Fruit fly (Drosophila melanogaster) whole organism, embryonic: ENCODE results near the gene Sgp.

Experiments used
- CG10979 ChIP-seq: fragments of 200-800 bp; sonication (Bioruptor generic); optimal IDR thresholded peaks from 2 replicates; lab custom pipeline; 2018; ENCODE audit warnings: missing biosample characterization, mild to moderate bottlenecking, missing genetic modification characterization, moderate library complexity
- CG12155 ChIP-seq: fragments of 200-800 bp; sonication (Bioruptor generic); optimal IDR thresholded peaks from 3 replicates; lab custom pipeline; 2016; ENCODE audit warnings: missing biosample characterization, missing genetic modification characterization
- CG1603 ChIP-seq: fragments of 200-800 bp; sonication (Bioruptor generic); optimal IDR thresholded peaks from 2 replicates; lab custom pipeline; 2019; ENCODE audit warnings: missing biosample characterization, mild to moderate bottlenecking, missing genetic modification characterization, moderate library complexity
- CG16813 ChIP-seq: fragments of 200-800 bp; sonication (Bioruptor generic); IDR thresholded peaks from 3 replicates; pipeline ENCODE4 v1.3.6; 2022; ENCODE audit warnings: missing biosample characterization, missing genetic modification characterization; ENCODE audit not compliant: partially characterized antibody
- CG18599 ChIP-seq: fragments of 200-800 bp; sonication (Bioruptor generic); optimal IDR thresholded peaks from 3 replicates; lab custom pipeline; 2017; ENCODE audit warnings: missing biosample characterization, missing genetic modification characterization, mild to moderate bottlenecking, moderate library complexity, missing genetic modification reagents
- CG2129 ChIP-seq: fragments of 200-800 bp; sonication (Bioruptor generic); IDR thresholded peaks from 2 replicates; pipeline ENCODE4 v1.3.6; 2022; ENCODE audit warnings: missing biosample characterization, missing genetic modification characterization; ENCODE audit not compliant: partially characterized antibody
- CG3726 ChIP-seq: fragments of 200-800 bp; sonication (Bioruptor generic); IDR thresholded peaks from 3 replicates; pipeline ENCODE4, ENCODE4 v1.3.6; 2022; ENCODE audit warnings: missing biosample characterization, missing genetic modification characterization
- CG5180 ChIP-seq: fragments of 200-800 bp; sonication (Bioruptor generic); optimal IDR thresholded peaks from 3 replicates; lab custom pipeline; 2017; ENCODE audit warnings: missing biosample characterization, missing genetic modification characterization, mild to moderate bottlenecking, moderate library complexity, missing genetic modification reagents
- CG6654 ChIP-seq: fragments of 200-800 bp; sonication (Bioruptor generic); optimal IDR thresholded peaks from 2 replicates; lab custom pipeline; 2017; ENCODE audit warnings: missing biosample characterization, mild to moderate bottlenecking, missing genetic modification characterization
- CG6689 ChIP-seq: fragments of 200-800 bp; sonication (Bioruptor generic); IDR thresholded peaks from 2 replicates; pipeline ENCODE4 v1.3.6; 2022; ENCODE audit warnings: missing biosample characterization, missing genetic modification characterization
- CG7963 ChIP-seq: fragments of 200-800 bp; sonication (Bioruptor generic); IDR thresholded peaks from 3 replicates; pipeline ENCODE4 v1.3.6; 2022; ENCODE audit warnings: missing biosample characterization, missing genetic modification characterization; ENCODE audit not compliant: partially characterized antibody
- Fer2 ChIP-seq: fragments of 200-800 bp; sonication (Bioruptor generic); optimal IDR thresholded peaks from 2 replicates; lab custom pipeline; 2018; ENCODE audit warnings: missing biosample characterization, mild to moderate bottlenecking, missing genetic modification characterization, moderate library complexity
- Gsc ChIP-seq: fragments of 200-800 bp; sonication (Bioruptor generic); IDR thresholded peaks from 2 replicates; pipeline ENCODE4 v1.3.6; 2022; ENCODE audit warnings: missing biosample characterization, missing genetic modification characterization
- HLH4C ChIP-seq: fragments of 200-800 bp; sonication (Bioruptor generic); IDR thresholded peaks from 3 replicates; pipeline ENCODE4 v1.3.6; 2022; ENCODE audit warnings: missing biosample characterization, missing genetic modification characterization; ENCODE audit not compliant: partially characterized antibody
- HmgZ ChIP-seq: fragments of 200-800 bp; sonication (Bioruptor generic); optimal IDR thresholded peaks from 2 replicates; lab custom pipeline; 2018; ENCODE audit warnings: missing biosample characterization, mild to moderate bottlenecking, missing genetic modification characterization
- Hmr ChIP-seq: fragments of 200-800 bp; sonication (Bioruptor generic); optimal IDR thresholded peaks from 3 replicates; lab custom pipeline; 2017; ENCODE audit warnings: mild to moderate bottlenecking, missing biosample characterization, missing genetic modification reagents, missing genetic modification characterization
- Hr51 ChIP-seq, 2 experiments: fragments of 200-800 bp; sonication (Bioruptor generic); optimal IDR thresholded peaks; 2 replicates in 1 of 2; 3 replicates in 1 of 2; lab custom pipeline; 2016 to 2018; ENCODE audit warnings: missing biosample characterization in 2 of 2, missing genetic modification characterization in 2 of 2, mild to moderate bottlenecking in 1 of 2, moderate library complexity in 1 of 2
- NFAT ChIP-seq: fragments of 200-800 bp; sonication (Bioruptor generic); IDR thresholded peaks from 2 replicates; pipeline ENCODE4 v1.3.6; 2022; ENCODE audit warnings: missing biosample characterization, missing genetic modification characterization
- NfI ChIP-seq: fragments of 200-800 bp; sonication (Bioruptor generic); optimal IDR thresholded peaks from 3 replicates; lab custom pipeline; 2018; ENCODE audit warnings: missing biosample characterization, mild to moderate bottlenecking, missing genetic modification characterization, moderate library complexity
- Rfx ChIP-seq: fragments of 200-800 bp; sonication (Bioruptor generic); IDR thresholded peaks from 2 replicates; pipeline ENCODE4 v1.3.6; 2022; ENCODE audit warnings: missing biosample characterization, missing genetic modification characterization
- al ChIP-seq: fragments of 200-800 bp; sonication (Bioruptor generic); IDR thresholded peaks from 2 replicates; pipeline ENCODE4 v1.3.6; 2022; ENCODE audit warnings: missing biosample characterization, missing genetic modification characterization
- ase ChIP-seq: fragments of 200-800 bp; sonication (Bioruptor generic); IDR thresholded peaks from 3 replicates; pipeline ENCODE4 v1.3.6; 2022; ENCODE audit warnings: missing biosample characterization, missing genetic modification characterization
- ash1 ChIP-seq: fragments of 200-800 bp; sonication (Bioruptor generic); optimal IDR thresholded peaks from 2 replicates; lab custom pipeline; 2018; ENCODE audit warnings: missing biosample characterization, mild to moderate bottlenecking, missing genetic modification characterization
- az2 ChIP-seq: fragments of 200-800 bp; sonication (Bioruptor generic); optimal IDR thresholded peaks from 3 replicates; lab custom pipeline; 2016; ENCODE audit warnings: missing biosample characterization, missing genetic modification characterization
- caup ChIP-seq: fragments of 200-800 bp; sonication (Bioruptor generic); optimal IDR thresholded peaks from 3 replicates; lab custom pipeline; 2017; ENCODE audit warnings: missing biosample characterization, mild to moderate bottlenecking, missing genetic modification characterization, moderate library complexity; ENCODE audit not compliant: severe bottlenecking
- cg ChIP-seq: fragments of 200-800 bp; sonication (Bioruptor generic); optimal IDR thresholded peaks from 3 replicates; lab custom pipeline; 2019; ENCODE audit warnings: missing biosample characterization, mild to moderate bottlenecking, missing genetic modification characterization, moderate library complexity
- chif ChIP-seq, 2 experiments: fragments of 200-800 bp; sonication (Bioruptor generic); optimal IDR thresholded peaks; 3 replicates each; lab custom pipeline; 2016; ENCODE audit warnings: missing biosample characterization in 2 of 2, missing genetic modification characterization in 2 of 2
- chm ChIP-seq: fragments of 200-800 bp; sonication (Bioruptor generic); IDR thresholded peaks from 2 replicates; pipeline ENCODE4 v1.3.6; 2022; ENCODE audit warnings: missing biosample characterization, missing genetic modification characterization
- ci ChIP-seq: fragments of 200-800 bp; sonication (Bioruptor generic); IDR thresholded peaks from 3 replicates; pipeline ENCODE4 v1.3.6; 2022; ENCODE audit warnings: missing biosample characterization, missing genetic modification characterization
- dimm ChIP-seq: fragments of 200-800 bp; sonication (Bioruptor generic); IDR thresholded peaks from 2 replicates; pipeline ENCODE4 v1.3.6; 2022; ENCODE audit warnings: missing biosample characterization, missing genetic modification characterization
- disco-r ChIP-seq: fragments of 200-800 bp; sonication (Bioruptor generic); optimal IDR thresholded peaks from 2 replicates; lab custom pipeline; 2016; ENCODE audit warnings: missing biosample characterization, missing genetic modification characterization
- gsb-n ChIP-seq: fragments of 200-800 bp; sonication (Bioruptor generic); optimal IDR thresholded peaks from 3 replicates; lab custom pipeline; 2018; ENCODE audit warnings: missing biosample characterization, mild to moderate bottlenecking, missing genetic modification characterization
- inv ChIP-seq: fragments of 200-800 bp; sonication (Bioruptor generic); IDR thresholded peaks from 2 replicates; pipeline ENCODE4 v1.3.6; 2022; ENCODE audit warnings: missing biosample characterization, missing genetic modification characterization; ENCODE audit not compliant: partially characterized antibody
- kni ChIP-seq: fragments of 200-800 bp; sonication (Bioruptor generic); optimal IDR thresholded peaks from 3 replicates; lab custom pipeline; 2017; ENCODE audit warnings: mild to moderate bottlenecking, missing biosample characterization, missing genetic modification reagents, missing genetic modification characterization
- lab ChIP-seq: fragments of 200-800 bp; sonication (Bioruptor generic); optimal IDR thresholded peaks from 3 replicates; lab custom pipeline; 2017; ENCODE audit warnings: missing biosample characterization, missing genetic modification characterization, mild to moderate bottlenecking, moderate library complexity, missing genetic modification reagents
- lilli ChIP-seq: fragments of 200-800 bp; sonication (Bioruptor generic); optimal IDR thresholded peaks from 3 replicates; lab custom pipeline; 2016; ENCODE audit warnings: missing biosample characterization, missing genetic modification characterization
- mld ChIP-seq: fragments of 200-800 bp; sonication (Bioruptor generic); IDR thresholded peaks from 3 replicates; pipeline ENCODE4 v1.3.6; 2022; ENCODE audit warnings: missing biosample characterization, missing genetic modification characterization; ENCODE audit not compliant: partially characterized antibody
- psq ChIP-seq: fragments of 200-800 bp; sonication (Bioruptor generic); optimal IDR thresholded peaks from 2 replicates; lab custom pipeline; 2017; ENCODE audit warnings: missing biosample characterization, missing genetic modification characterization
- row ChIP-seq: fragments of 200-800 bp; sonication (Bioruptor generic); IDR thresholded peaks from 3 replicates; pipeline ENCODE4 v1.3.6; 2022; ENCODE audit warnings: missing biosample characterization, missing genetic modification characterization
- salm ChIP-seq: fragments of 200-800 bp; sonication (Bioruptor generic); optimal IDR thresholded peaks from 2 replicates; lab custom pipeline; 2018; ENCODE audit warnings: missing biosample characterization, mild to moderate bottlenecking, missing genetic modification characterization
- slou ChIP-seq: fragments of 200-800 bp; sonication (Bioruptor generic); optimal IDR thresholded peaks from 3 replicates; lab custom pipeline; 2016; ENCODE audit warnings: missing biosample characterization, missing genetic modification characterization

Gene Sgp

dm6 chr2L:8570408-8571072 lies 51.0 kb downstream of the Sgp start (continued):
- no peak for TF ChIP-seq chm
- no peak for TF ChIP-seq dimm
- TF ChIP-seq HmgZ (tag; lab: Kevin White, UChicago) = peak; percentile 21
- TF ChIP-seq psq (GFP tag; lab: Kevin White, UChicago) = no peak
- TF ChIP-seq row = no peak
- peak; percentile 46; the same call in 1 of the 3 replicates for TF ChIP-seq HLH4C (GFP tag; lab: Robert Waterston, UW)
- no peak for TF ChIP-seq az2 (GFP tag; lab: Kevin White, UChicago)
- no peak for TF ChIP-seq slou
- TF ChIP-seq ci (GFP tag; lab: Robert Waterston, UW) = 0 out of 3 replicates have a peak, but pooled peaks have one; percentile 7
- TF ChIP-seq CG6654 (GFP tag; lab: Kevin White, UChicago) = no peak
- TF ChIP-seq Hr51 (GFP tag; optimal IDR thresholded peaks at IDR 0.05; lab: Kevin White, UChicago) = no peak
- 0 out of 3 replicates have a peak, but pooled peaks have one; percentile 52 for TF ChIP-seq mld (GFP tag; lab: Robert Waterston, UW)
- no peak for TF ChIP-seq Gsc
- TF ChIP-seq Hmr (GFP tag; lab: Kevin White, UChicago) = no peak
- no peak for TF ChIP-seq kni (GFP tag; lab: Kevin White, UChicago)
- peak; percentile 18 for TF ChIP-seq CG18599
- TF ChIP-seq salm (tag; lab: Kevin White, UChicago) = no peak
- no peak for TF ChIP-seq chif (GFP tag; optimal IDR thresholded peaks at IDR 0.05; lab: Kevin White, UChicago)
- TF ChIP-seq CG6689 (GFP tag; lab: Robert Waterston, UW) = no peak
- no peak for TF ChIP-seq al
- peak; percentile 39; the same call in 2 of the 3 replicates for TF ChIP-seq CG16813 (GFP tag; lab: Robert Waterston, UW)
- no peak for TF ChIP-seq ase (GFP tag; lab: Robert Waterston, UW)
- peak; percentile 29 for TF ChIP-seq lab (GFP tag; lab: Kevin White, UChicago)
- no peak for TF ChIP-seq CG5180 (GFP tag; lab: Kevin White, UChicago)
- TF ChIP-seq CG3726 (GFP tag; lab: Robert Waterston, UW) = no peak
- TF ChIP-seq inv (GFP tag; lab: Robert Waterston, UW) = peak; percentile 23; the same call in 1 of the 2 replicates
- TF ChIP-seq CG1603 (tag; lab: Kevin White, UChicago) = no peak
- no peak for TF ChIP-seq CG2129
- no peak for TF ChIP-seq NfI (GFP tag; lab: Kevin White, UChicago)
- TF ChIP-seq caup (GFP tag; lab: Kevin White, UChicago) = peak; percentile 0
- no peak for TF ChIP-seq Fer2 (tag; lab: Kevin White, UChicago)
- TF ChIP-seq CG10979 (tag; lab: Kevin White, UChicago) = no peak
- no peak for TF ChIP-seq CG12155
- TF ChIP-seq gsb-n (tag; lab: Kevin White, UChicago) = no peak
- TF ChIP-seq cg (GFP tag; lab: Kevin White, UChicago) = peak; percentile 29
- no peak for TF ChIP-seq Rfx
- no peak for TF ChIP-seq disco-r (GFP tag; lab: Kevin White, UChicago)
- no peak for TF ChIP-seq ash1 (GFP tag; lab: Kevin White, UChicago)
- no peak for TF ChIP-seq lilli (GFP tag; lab: Kevin White, UChicago)
- TF ChIP-seq CG7963 = no peak
- TF ChIP-seq NFAT (GFP tag; lab: Robert Waterston, UW) = no peak
